Worm (Caenorhabditis elegans): ENCODE results near the gene C01G6.9.

- TF ChIP-seq ceh-82 (tag; optimal IDR thresholded peaks at IDR 0.05) (no peak), nhr-12 (tag; optimal IDR thresholded peaks at IDR 0.05) (no peak)
Observed at ce11 chrII:9310204-9310603, 14.6 kb upstream of the C01G6.9 start, which contains the start of gene cam-1.

All from whole organism, L3 larva.